Worm (Caenorhabditis elegans) whole organism, young adult: Measurements from ENCODE around the gene rab-7.

ENCODE experiments used
- B0019.2 ChIP-seq: fragments of 200-800 bp; sonication (Bioruptor generic); conservative IDR thresholded peaks from 2 replicates; pipeline ENCODE4 v1.3.6; 2022; ENCODE audit warnings: missing genetic modification reagents, missing genetic modification characterization, missing compliant biosample characterization
- C17E4.6 ChIP-seq: fragments of 200-800 bp; sonication (Bioruptor generic); IDR thresholded peaks from 2 replicates; pipeline ENCODE4 v1.3.6; 2022; ENCODE audit warnings: missing genetic modification reagents, missing genetic modification characterization, missing compliant biosample characterization
- D2030.7 ChIP-seq: fragments of 200-800 bp; sonication (Bioruptor generic); IDR thresholded peaks from 2 replicates; pipeline ENCODE4 v1.3.6; 2022; ENCODE audit warnings: missing genetic modification reagents, missing genetic modification characterization, missing compliant biosample characterization
- F10E7.11 ChIP-seq: sonication (generic microtip); optimal IDR thresholded peaks from 2 replicates; lab custom pipeline; 2017; ENCODE audit warnings: mild to moderate bottlenecking, missing genetic modification characterization, moderate library complexity, missing compliant biosample characterization
- F22D6.2 ChIP-seq: sonication (generic microtip); optimal IDR thresholded peaks from 2 replicates; lab custom pipeline; 2016; ENCODE audit warnings: mild to moderate bottlenecking, missing genetic modification characterization, missing compliant biosample characterization
- F37B4.10 ChIP-seq: fragments of 200-800 bp; sonication (Bioruptor generic); IDR thresholded peaks from 2 replicates; pipeline ENCODE4 v1.3.6; 2022; ENCODE audit warnings: missing genetic modification characterization, missing compliant biosample characterization
- F39B2.1 ChIP-seq: fragments of 200-800 bp; sonication (Bioruptor generic); IDR thresholded peaks from 2 replicates; pipeline ENCODE4 v1.3.6; 2022; ENCODE audit warnings: missing genetic modification reagents, missing genetic modification characterization, missing compliant biosample characterization
- F57C9.4 ChIP-seq: sonication (generic microtip); optimal IDR thresholded peaks from 2 replicates; lab custom pipeline; 2017; ENCODE audit warnings: mild to moderate bottlenecking, missing genetic modification characterization, missing compliant biosample characterization
- Y53G8AR.9 ChIP-seq: fragments of 200-800 bp; sonication (Bioruptor generic); conservative IDR thresholded peaks from 2 replicates; pipeline ENCODE4 v1.3.6; 2022; ENCODE audit warnings: missing genetic modification reagents, missing genetic modification characterization, missing compliant biosample characterization
- Y67H2A.10 ChIP-seq: fragments of 200-800 bp; sonication (Bioruptor generic); conservative IDR thresholded peaks from 2 replicates; pipeline ENCODE4 v1.3.6; 2022; ENCODE audit warnings: missing genetic modification reagents, missing genetic modification characterization, missing compliant biosample characterization
- Y79H2A.3 ChIP-seq: fragments of 200-800 bp; sonication (Bioruptor generic); conservative IDR thresholded peaks from 2 replicates; pipeline ENCODE4 v1.3.6; 2022; ENCODE audit warnings: missing genetic modification reagents, missing genetic modification characterization, missing compliant biosample characterization
- aptf-2 ChIP-seq: fragments of 200-800 bp; sonication (Bioruptor generic); conservative IDR thresholded peaks from 2 replicates; pipeline ENCODE4 v1.3.6; 2022; ENCODE audit warnings: missing genetic modification reagents, missing genetic modification characterization, missing compliant biosample characterization
- atf-7 ChIP-seq: sonication (generic microtip); optimal IDR thresholded peaks from 2 replicates; lab custom pipeline; 2017; ENCODE audit warnings: mild to moderate bottlenecking, missing genetic modification characterization, missing compliant biosample characterization
- attf-6 ChIP-seq: fragments of 200-800 bp; sonication (Bioruptor generic); IDR thresholded peaks from 2 replicates; pipeline ENCODE4 v1.3.6; 2022; ENCODE audit warnings: missing genetic modification reagents, missing genetic modification characterization, missing compliant biosample characterization
- bed-1 ChIP-seq: fragments of 200-800 bp; sonication (Bioruptor generic); IDR thresholded peaks from 2 replicates; pipeline ENCODE4 v1.3.6; 2022; ENCODE audit warnings: missing genetic modification reagents, missing genetic modification characterization, missing compliant biosample characterization
- cebp-2 ChIP-seq: fragments of 200-800 bp; sonication (Bioruptor generic); IDR thresholded peaks from 2 replicates; pipeline ENCODE4 v1.3.6; 2022; ENCODE audit warnings: missing genetic modification characterization, missing compliant biosample characterization
- ceh-40 ChIP-seq: fragments of 200-800 bp; sonication (Bioruptor generic); IDR thresholded peaks from 2 replicates; pipeline ENCODE4 v1.3.6; 2022; ENCODE audit warnings: missing genetic modification characterization, missing compliant biosample characterization
- ceh-91 ChIP-seq: fragments of 200-800 bp; sonication (Bioruptor generic); IDR thresholded peaks from 2 replicates; pipeline ENCODE4 v1.3.6; 2022; ENCODE audit warnings: missing genetic modification reagents, missing genetic modification characterization, missing compliant biosample characterization
- chd-7 ChIP-seq: sonication (generic microtip); optimal IDR thresholded peaks from 2 replicates; lab custom pipeline; 2016; ENCODE audit warnings: mild to moderate bottlenecking, missing genetic modification characterization, moderate library complexity, missing compliant biosample characterization
- egl-44 ChIP-seq: fragments of 200-800 bp; sonication (Bioruptor generic); IDR thresholded peaks from 2 replicates; pipeline ENCODE4 v1.3.6; 2022; ENCODE audit warnings: missing genetic modification reagents, missing genetic modification characterization, missing compliant biosample characterization
- ekl-4 ChIP-seq: fragments of 200-800 bp; sonication (Bioruptor generic); IDR thresholded peaks from 2 replicates; pipeline ENCODE4 v1.3.6; 2022; ENCODE audit warnings: missing genetic modification reagents, missing genetic modification characterization, missing compliant biosample characterization
- ets-4 ChIP-seq: fragments of 200-800 bp; sonication (Bioruptor generic); optimal IDR thresholded peaks from 2 replicates; lab custom pipeline; 2018; ENCODE audit warnings: mild to moderate bottlenecking, missing genetic modification characterization, missing compliant biosample characterization
- fkh-3 ChIP-seq: sonication (generic microtip); optimal IDR thresholded peaks from 2 replicates; lab custom pipeline; 2016; ENCODE audit warnings: mild to moderate bottlenecking, missing genetic modification characterization, missing compliant biosample characterization
- gei-17 ChIP-seq: fragments of 200-800 bp; sonication (Bioruptor generic); optimal IDR thresholded peaks from 2 replicates; lab custom pipeline; 2018; ENCODE audit warnings: mild to moderate bottlenecking, missing genetic modification characterization, missing compliant biosample characterization
- him-1 ChIP-seq: sonication (generic microtip); optimal IDR thresholded peaks from 2 replicates; lab custom pipeline; 2016; ENCODE audit warnings: missing genotype, missing genetic modification reagents, missing genetic modification characterization, missing compliant biosample characterization
- hlh-12 ChIP-seq: sonication (generic microtip); optimal IDR thresholded peaks from 2 replicates; lab custom pipeline; 2016; ENCODE audit warnings: missing genetic modification characterization, missing compliant biosample characterization
- hmg-1.2 ChIP-seq: fragments of 200-800 bp; sonication (Bioruptor generic); IDR thresholded peaks from 2 replicates; pipeline ENCODE4 v1.3.6; 2022; ENCODE audit warnings: missing genetic modification reagents, missing genetic modification characterization, missing compliant biosample characterization
- hrde-1 ChIP-seq: sonication (generic microtip); optimal IDR thresholded peaks from 2 replicates; lab custom pipeline; 2016; ENCODE audit warnings: missing genetic modification characterization, mild to moderate bottlenecking, missing compliant biosample characterization, moderate library complexity, missing genotype, missing genetic modification reagents, borderline replicate concordance
- lag-1 ChIP-seq: fragments of 200-800 bp; sonication (Bioruptor generic); IDR thresholded peaks from 2 replicates; pipeline ENCODE4 v1.3.6; 2022; ENCODE audit warnings: missing genetic modification reagents, missing genetic modification characterization, missing compliant biosample characterization
- let-526 ChIP-seq: fragments of 200-800 bp; sonication (Bioruptor generic); IDR thresholded peaks from 2 replicates; pipeline ENCODE4 v1.3.6; 2022; ENCODE audit warnings: missing genetic modification reagents, missing genetic modification characterization, missing compliant biosample characterization
- lir-1 ChIP-seq: fragments of 200-800 bp; sonication (Bioruptor generic); conservative IDR thresholded peaks from 2 replicates; pipeline ENCODE4 v1.3.6; 2022; ENCODE audit warnings: missing genetic modification reagents, missing genetic modification characterization, missing compliant biosample characterization
- madf-6 ChIP-seq: fragments of 200-800 bp; sonication (Bioruptor generic); IDR thresholded peaks from 2 replicates; pipeline ENCODE4 v1.3.6; 2022; ENCODE audit warnings: missing genetic modification reagents, missing genetic modification characterization, missing compliant biosample characterization
- mxl-1 ChIP-seq: sonication (generic microtip); optimal IDR thresholded peaks from 2 replicates; lab custom pipeline; 2016; ENCODE audit warnings: missing genetic modification characterization, missing compliant biosample characterization
- nfya-2 ChIP-seq: fragments of 200-800 bp; sonication (Bioruptor generic); IDR thresholded peaks from 2 replicates; pipeline ENCODE4 v1.3.6; 2022; ENCODE audit warnings: missing genetic modification reagents, missing genetic modification characterization, missing compliant biosample characterization
- nhr-27 ChIP-seq: fragments of 200-800 bp; sonication (Bioruptor generic); optimal IDR thresholded peaks from 2 replicates; lab custom pipeline; 2018; ENCODE audit warnings: mild to moderate bottlenecking, missing genetic modification characterization, moderate library complexity, missing compliant biosample characterization
- nhr-90 ChIP-seq: sonication (generic microtip); optimal IDR thresholded peaks from 2 replicates; lab custom pipeline; 2016; ENCODE audit warnings: missing genotype, mild to moderate bottlenecking, missing genetic modification characterization, missing compliant biosample characterization
- pha-4 ChIP-seq: fragments of 150-350 bp; sonication (generic microtip); optimal IDR thresholded peaks from 2 replicates; lab custom pipeline; 2014; ENCODE audit warnings: missing biosample characterization, missing genetic modification reagents, missing genetic modification characterization
- rec-8 ChIP-seq, 2 experiments: sonication (generic microtip); optimal IDR thresholded peaks; 2 replicates each; lab custom pipeline; 2016; ENCODE audit warnings: mild to moderate bottlenecking in 2 of 2, missing genetic modification characterization in 2 of 2, missing genetic modification reagents in 2 of 2, missing genotype in 2 of 2, missing biosample characterization in 1 of 2, missing compliant biosample characterization in 1 of 2, moderate library complexity in 1 of 2
- repo-1 ChIP-seq: sonication (generic microtip); optimal IDR thresholded peaks from 2 replicates; lab custom pipeline; 2017; ENCODE audit warnings: mild to moderate bottlenecking, missing genetic modification characterization, missing compliant biosample characterization
- rpc-1 ChIP-seq, 2 experiments: fragments of 150-350 bp in 1 of 2; sonication (generic microtip) in 1 of 2; optimal IDR thresholded peaks; 2 replicates each; lab custom pipeline; 2014 to 2018; ENCODE audit warnings: missing biosample characterization in 1 of 2, missing genetic modification characterization in 1 of 2, missing genetic modification reagents in 1 of 2, missing genotype in 1 of 2
- snpc-3.4 ChIP-seq: sonication (generic microtip); optimal IDR thresholded peaks from 2 replicates; lab custom pipeline; 2017; ENCODE audit warnings: missing genetic modification characterization, mild to moderate bottlenecking, missing compliant biosample characterization, antibody characterized with exemption, moderate library complexity, missing genotype, missing genetic modification reagents
- snpc-4 ChIP-seq, 5 experiments: fragments of 150-350 bp in 1 of 5; sonication (generic microtip) in 4 of 5; optimal IDR thresholded peaks; 2 replicates each; lab custom pipeline; 2014 to 2018; ENCODE audit warnings: missing genetic modification characterization in 5 of 5, missing biosample characterization in 3 of 5, antibody characterized with exemption in 2 of 5, mild to moderate bottlenecking in 2 of 5, missing compliant biosample characterization in 2 of 5, missing genotype in 2 of 5, moderate library complexity in 2 of 5, missing genetic modification reagents in 1 of 5
- somi-1 ChIP-seq: fragments of 200-800 bp; sonication (Bioruptor generic); optimal IDR thresholded peaks from 2 replicates; lab custom pipeline; 2018; ENCODE audit warnings: mild to moderate bottlenecking, missing genetic modification characterization, missing compliant biosample characterization
- sptf-2 ChIP-seq: fragments of 200-800 bp; sonication (Bioruptor generic); optimal IDR thresholded peaks from 2 replicates; lab custom pipeline; 2018; ENCODE audit warnings: mild to moderate bottlenecking, missing genetic modification characterization, missing compliant biosample characterization
- zfh-2 ChIP-seq: fragments of 200-800 bp; sonication (Bioruptor generic); conservative IDR thresholded peaks from 2 replicates; pipeline ENCODE4 v1.3.6; 2022; ENCODE audit warnings: missing genetic modification reagents, missing genetic modification characterization, missing compliant biosample characterization
- ztf-22 ChIP-seq: fragments of 200-800 bp; sonication (Bioruptor generic); optimal IDR thresholded peaks from 2 replicates; lab custom pipeline; 2018; ENCODE audit warnings: mild to moderate bottlenecking, missing genetic modification characterization, moderate library complexity, missing compliant biosample characterization
- ztf-25 ChIP-seq: fragments of 200-800 bp; sonication (Bioruptor generic); IDR thresholded peaks from 2 replicates; pipeline ENCODE4 v1.3.6; 2022; ENCODE audit warnings: missing genetic modification reagents, missing genetic modification characterization, missing compliant biosample characterization

The rab-7 gene

DNA sequence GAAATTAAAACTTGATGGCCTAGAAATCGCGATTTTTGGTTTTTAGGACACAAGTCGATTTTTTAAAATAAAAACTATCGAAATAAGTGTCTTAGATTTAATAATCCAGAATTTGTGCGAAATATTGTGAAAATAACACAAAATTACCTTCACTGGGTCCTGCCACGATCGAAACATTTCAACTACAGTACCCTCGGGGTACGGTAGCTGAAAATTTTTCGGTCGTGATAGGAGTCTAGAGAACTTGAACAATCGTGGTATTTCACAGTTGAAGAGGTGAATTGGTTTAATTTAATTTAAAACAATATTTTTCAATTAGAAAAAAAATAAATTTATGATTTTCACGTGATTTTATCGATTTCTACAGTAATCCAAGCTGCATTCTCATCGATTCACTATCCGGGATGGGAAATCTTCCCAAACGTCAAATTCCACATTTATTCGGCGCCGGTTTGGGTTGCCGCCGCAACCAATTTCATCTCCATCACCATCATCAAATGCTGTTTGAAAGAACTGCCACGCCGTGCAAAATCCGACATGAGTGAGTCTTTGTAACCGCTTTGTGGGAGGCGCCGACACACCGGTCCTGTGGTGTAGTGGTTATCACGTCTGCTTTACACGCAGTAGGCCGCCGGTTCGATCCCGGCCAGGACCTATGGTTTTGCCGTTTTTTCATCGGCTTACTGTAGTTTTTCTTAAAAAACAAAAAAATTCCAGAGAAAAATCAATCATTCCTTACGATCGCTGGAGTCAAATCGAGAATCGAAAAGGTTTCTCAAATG, 7.7 kb downstream of the rab-7 start (continued):
- TF ChIP-seq fkh-3 (tag; lab: Kevin White, UChicago) (no peak), zfh-2 (GFP tag; lab: Robert Waterston, UW) (peak; percentile 42; the same call in 1 of the 2 replicates), ztf-22 (no peak), pha-4 (tag; lab: Kevin White, UChicago) (no peak), F39B2.1 (GFP tag; lab: Robert Waterston, UW) (no peak), F57C9.4 (tag; lab: Kevin White, UChicago) (no peak), aptf-2 (GFP tag; lab: Robert Waterston, UW) (no peak), hlh-12 (no peak), lir-1 (GFP tag; lab: Robert Waterston, UW) (no peak), ceh-91 (GFP tag; lab: Robert Waterston, UW) (no peak), Y53G8AR.9 (GFP tag; lab: Robert Waterston, UW) (no peak), somi-1 (no peak), ztf-25 (0 out of 2 replicates have a peak, but pooled peaks have one; percentile 24), D2030.7 (peak; percentile 63; the same call in 1 of the 2 replicates), Y67H2A.10 (GFP tag; lab: Robert Waterston, UW) (no peak), atf-7 (tag; lab: Kevin White, UChicago) (no peak), him-1 (peak; percentile 53), sptf-2 (no peak), chd-7 (tag; lab: Kevin White, UChicago) (no peak), Y79H2A.3 (GFP tag; lab: Robert Waterston, UW) (no peak), attf-6 (no peak), rec-8 (tag; optimal IDR thresholded peaks at IDR 0.05; lab: Kevin White, UChicago) (no peak), bed-1 (GFP tag; lab: Robert Waterston, UW) (no peak), nhr-27 (tag; lab: Kevin White, UChicago) (no peak), F37B4.10 (GFP tag; lab: Robert Waterston, UW) (no peak), egl-44 (no peak), F22D6.2 (tag; lab: Kevin White, UChicago) (no peak), hmg-1.2 (GFP tag; lab: Robert Waterston, UW) (peak; percentile 63), nhr-90 (peak; percentile 14), repo-1 (tag; lab: Kevin White, UChicago) (no peak), madf-6 (GFP tag; lab: Robert Waterston, UW) (no peak), cebp-2 (GFP tag; lab: Robert Waterston, UW) (no peak), lag-1 (GFP tag; lab: Robert Waterston, UW) (no peak)

- TF ChIP-seq snpc-4 (GFP tag; optimal IDR thresholded peaks at IDR 0.05; lab: Kevin White, UChicago) (no peak), snpc-4 (tag; optimal IDR thresholded peaks at IDR 0.05; lab: Kevin White, UChicago) (no peak), gei-17 (GFP tag; lab: Kevin White, UChicago) (no peak), F22D6.2 (tag; lab: Kevin White, UChicago) (no peak), atf-7 (tag; lab: Kevin White, UChicago) (no peak), ekl-4 (GFP tag; lab: Robert Waterston, UW) (no peak), C17E4.6 (GFP tag; lab: Robert Waterston, UW) (no peak), let-526 (GFP tag; lab: Robert Waterston, UW) (no peak), ets-4 (no peak), hrde-1 (tag; lab: Kevin White, UChicago) (no peak), repo-1 (tag; lab: Kevin White, UChicago) (no peak), snpc-3.4 (tag; lab: Kevin White, UChicago) (no peak), rpc-1 (optimal IDR thresholded peaks at IDR 0.05; lab: Kevin White, UChicago) (no peak), rpc-1 (tag; optimal IDR thresholded peaks at IDR 0.05; lab: Kevin White, UChicago) (no peak), attf-6 (no peak), nfya-2 (GFP tag; lab: Robert Waterston, UW) (no peak), ceh-40 (no peak), F10E7.11 (no peak), nhr-90 (no peak), mxl-1 (tag; lab: Kevin White, UChicago) (no peak), B0019.2 (no peak)
Observed at ce11 chrII:11954811-11955210, 11.9 kb downstream of the rab-7 start.
